4 worm cellular contexts compared by ENCODE assay signal in the genomic region with DNA sequence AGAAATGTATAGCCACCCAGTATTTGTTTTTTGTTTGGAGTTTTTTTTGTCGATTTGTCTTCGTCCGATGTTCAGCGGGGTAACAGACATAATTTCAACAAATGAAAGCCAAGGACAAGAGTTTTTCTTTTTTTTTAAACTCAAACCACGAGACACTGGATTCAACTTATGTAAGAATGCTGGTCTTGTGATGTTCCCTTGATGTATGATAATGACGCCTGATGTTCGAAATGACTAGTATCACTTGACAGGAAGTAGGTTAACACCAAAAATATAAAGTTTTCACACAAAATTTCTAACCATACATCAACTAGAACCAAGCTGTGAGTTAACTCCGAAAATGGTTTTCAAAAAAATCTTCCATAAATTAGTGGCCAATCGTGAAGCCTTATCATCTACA.
TF ChIP-seq lines count a peak whose summit lies in the region.

No protein-coding gene starts in this region.

TF ChIP-seq in whole organism, L1 larva, 84 proteins besides CTCF, POLR2A, EP300 and RAD21:
- TF ChIP-seq nhr-71 (tag; optimal IDR thresholded peaks at IDR 0.05; lab: Kevin White, UChicago): peak; percentile 16
- no peak for TF ChIP-seq ceh-88 (GFP tag; IDR thresholded peaks at IDR 0.05; lab: Robert Waterston, UW)
- TF ChIP-seq lin-35 (GFP tag; optimal IDR thresholded peaks at IDR 0.05; lab: Kevin White, UChicago): peak in 1 of 2 experiments; percentile 43
- TF ChIP-seq hlh-4 (tag; optimal IDR thresholded peaks at IDR 0.05; lab: Kevin White, UChicago): no peak
- TF ChIP-seq nhr-11 (tag; optimal IDR thresholded peaks at IDR 0.05; lab: Kevin White, UChicago): no peak
- no peak for TF ChIP-seq pag-3 (tag; optimal IDR thresholded peaks at IDR 0.05; lab: Kevin White, UChicago; ENCODE audit: borderline replicate concordance, insufficient read depth)

TF ChIP-seq in whole organism, L3 larva, 47 proteins besides CTCF, POLR2A, EP300 and RAD21:
- TF ChIP-seq elt-2 (tag; optimal IDR thresholded peaks at IDR 0.05; lab: Kevin White, UChicago) (no peak), snpc-4 (tag; optimal IDR thresholded peaks at IDR 0.05; lab: Kevin White, UChicago) (no peak), mdl-1 (tag; optimal IDR thresholded peaks at IDR 0.05; lab: Kevin White, UChicago) (no peak), lsy-12 (tag; optimal IDR thresholded peaks at IDR 0.05; lab: Kevin White, UChicago) (peak; percentile 32)

TF ChIP-seq in whole organism, L4 larva, 104 proteins besides CTCF, POLR2A, EP300 and RAD21:
- 0 out of 2 replicates have a peak, but pooled peaks have one; percentile 28 for TF ChIP-seq mdt-29 (GFP tag; IDR thresholded peaks at IDR 0.05; lab: Robert Waterston, UW)
- TF ChIP-seq hlh-30 (tag; optimal IDR thresholded peaks at IDR 0.05; lab: Kevin White, UChicago; ENCODE audit: insufficient read depth): peak; percentile 91
- peak; percentile 2 for TF ChIP-seq nhr-28 (tag; optimal IDR thresholded peaks at IDR 0.05; lab: Kevin White, UChicago)
- peak; percentile 25; the same call in 1 of the 2 replicates for TF ChIP-seq dmd-6 (GFP tag; IDR thresholded peaks at IDR 0.05; lab: Robert Waterston, UW)
- TF ChIP-seq R02D3.7 (tag; optimal IDR thresholded peaks at IDR 0.05; lab: Kevin White, UChicago): no peak
- TF ChIP-seq nhr-6 (tag; optimal IDR thresholded peaks at IDR 0.05; lab: Kevin White, UChicago): no peak
- TF ChIP-seq mep-1 (tag; optimal IDR thresholded peaks at IDR 0.05; lab: Kevin White, UChicago): peak; percentile 13
- no peak for TF ChIP-seq nhr-25 (tag; optimal IDR thresholded peaks at IDR 0.05; lab: Kevin White, UChicago; ENCODE audit: borderline replicate concordance, insufficient read depth)
- peak; percentile 16 for TF ChIP-seq dve-1 (tag; optimal IDR thresholded peaks at IDR 0.05; lab: Kevin White, UChicago; ENCODE audit: insufficient read depth)
- TF ChIP-seq ceh-82 (tag; optimal IDR thresholded peaks at IDR 0.05; lab: Kevin White, UChicago): no peak
- no peak for TF ChIP-seq T20F7.1 (GFP tag; optimal IDR thresholded peaks at IDR 0.05; lab: Kevin White, UChicago)

TF ChIP-seq in whole organism, young adult, 124 proteins besides CTCF, POLR2A, EP300 and RAD21:
- no peak for TF ChIP-seq let-607 (tag; optimal IDR thresholded peaks at IDR 0.05; lab: Kevin White, UChicago)
- TF ChIP-seq Y95B8A.8 (GFP tag; IDR thresholded peaks at IDR 0.05; lab: Robert Waterston, UW): peak; percentile 51; the same call in 1 of the 2 replicates
- no peak for TF ChIP-seq attf-3 (GFP tag; conservative IDR thresholded peaks at IDR 0.05; lab: Robert Waterston, UW)
- TF ChIP-seq bed-1 (GFP tag; IDR thresholded peaks at IDR 0.05; lab: Robert Waterston, UW): no peak
- peak; percentile 48; the same call in 1 of the 2 replicates for TF ChIP-seq K11D2.4 (GFP tag; IDR thresholded peaks at IDR 0.05; lab: Robert Waterston, UW)
- TF ChIP-seq nhr-120 (GFP tag; IDR thresholded peaks at IDR 0.05; lab: Robert Waterston, UW): no peak
- TF ChIP-seq ama-1 (optimal IDR thresholded peaks at IDR 0.05; lab: Kevin White, UChicago): peak; percentile 14
- TF ChIP-seq ama-1 (GFP tag; optimal IDR thresholded peaks at IDR 0.05; lab: Kevin White, UChicago): no peak
- TF ChIP-seq sea-2 (GFP tag; IDR thresholded peaks at IDR 0.05; lab: Robert Waterston, UW): no peak
- no peak for TF ChIP-seq attf-6 (GFP tag; IDR thresholded peaks at IDR 0.05; lab: Robert Waterston, UW)
- TF ChIP-seq lin-35 (GFP tag; optimal IDR thresholded peaks at IDR 0.05; lab: Kevin White, UChicago): peak in 1 of 3 experiments; percentile 6
- TF ChIP-seq cebp-1 (GFP tag; IDR thresholded peaks at IDR 0.05; lab: Robert Waterston, UW): 0 out of 2 replicates have a peak, but pooled peaks have one; percentile 18
- peak; percentile 42 for TF ChIP-seq cebp-1 (tag; optimal IDR thresholded peaks at IDR 0.05; lab: Kevin White, UChicago)
- peak; percentile 12; the same call in 1 of the 2 replicates for TF ChIP-seq Y56A3A.18 (GFP tag; IDR thresholded peaks at IDR 0.05; lab: Robert Waterston, UW)
- 0 out of 2 replicates have a peak, but pooled peaks have one; percentile 27 for TF ChIP-seq let-526 (GFP tag; IDR thresholded peaks at IDR 0.05; lab: Robert Waterston, UW)
- no peak for TF ChIP-seq sdz-38 (tag; optimal IDR thresholded peaks at IDR 0.05; lab: Kevin White, UChicago)
- TF ChIP-seq fkh-3 (tag; optimal IDR thresholded peaks at IDR 0.05; lab: Kevin White, UChicago): no peak
- peak; percentile 8; the same call in 1 of the 2 replicates for TF ChIP-seq lin-26 (GFP tag; IDR thresholded peaks at IDR 0.05; lab: Robert Waterston, UW)
- no peak for TF ChIP-seq madf-8 (GFP tag; conservative IDR thresholded peaks at IDR 0.05; lab: Robert Waterston, UW)
- TF ChIP-seq Y53G8AR.9 (GFP tag; conservative IDR thresholded peaks at IDR 0.05; lab: Robert Waterston, UW): no peak
- peak; percentile 49 for TF ChIP-seq ZK185.1 (tag; optimal IDR thresholded peaks at IDR 0.05; lab: Kevin White, UChicago; ENCODE audit: poor library complexity, severe bottlenecking)
- TF ChIP-seq zfh-2 (GFP tag; conservative IDR thresholded peaks at IDR 0.05; lab: Robert Waterston, UW): no peak
